Worm (Caenorhabditis elegans) whole organism, young adult: ENCODE measurements around the gene B0273.115.
A peak's percentile ranks its signal among the peaks of the same experiment; 100 is the strongest.
"Not testable (repeated sequence)": the region's sequence is repeated elsewhere in the genome, so short reads cannot be mapped to it uniquely, and the experiment has no call there.

Experiments used
- B0035.1 ChIP-seq: sonication (generic microtip); optimal IDR thresholded peaks from 2 replicates; lab custom pipeline; 2016; ENCODE audit warnings: missing genetic modification characterization, mild to moderate bottlenecking, missing compliant biosample characterization, missing genotype, missing genetic modification reagents
- F23B12.7 ChIP-seq: sonication (generic microtip); optimal IDR thresholded peaks from 2 replicates; lab custom pipeline; 2017; ENCODE audit warnings: missing genetic modification characterization, mild to moderate bottlenecking, missing compliant biosample characterization, antibody characterized with exemption, moderate library complexity; ENCODE audit not compliant: insufficient read depth
- F39B2.1 ChIP-seq: fragments of 200-800 bp; sonication (Bioruptor generic); IDR thresholded peaks from 2 replicates; pipeline ENCODE4 v1.3.6; 2022; ENCODE audit warnings: missing genetic modification reagents, missing genetic modification characterization, missing compliant biosample characterization
- F55B11.4 ChIP-seq: sonication (generic microtip); optimal IDR thresholded peaks from 2 replicates; lab custom pipeline; 2016; ENCODE audit warnings: missing compliant biosample characterization, missing genetic modification characterization, borderline replicate concordance; ENCODE audit not compliant: insufficient read depth
- F57C9.4 ChIP-seq: sonication (generic microtip); optimal IDR thresholded peaks from 2 replicates; lab custom pipeline; 2017; ENCODE audit warnings: mild to moderate bottlenecking, missing genetic modification characterization, missing compliant biosample characterization
- K11D2.4 ChIP-seq: fragments of 200-800 bp; sonication (Bioruptor generic); IDR thresholded peaks from 2 replicates; pipeline ENCODE4 v1.3.6; 2022; ENCODE audit warnings: missing genetic modification reagents, missing genetic modification characterization, missing compliant biosample characterization
- T26A5.8 ChIP-seq: sonication (generic microtip); optimal IDR thresholded peaks from 2 replicates; lab custom pipeline; 2016; ENCODE audit warnings: missing genetic modification characterization, missing compliant biosample characterization
- Y53G8AR.9 ChIP-seq: fragments of 200-800 bp; sonication (Bioruptor generic); conservative IDR thresholded peaks from 2 replicates; pipeline ENCODE4 v1.3.6; 2022; ENCODE audit warnings: missing genetic modification reagents, missing genetic modification characterization, missing compliant biosample characterization
- Y56A3A.18 ChIP-seq: fragments of 200-800 bp; sonication (Bioruptor generic); IDR thresholded peaks from 2 replicates; pipeline ENCODE4 v1.3.6; 2022; ENCODE audit warnings: missing genetic modification reagents, missing genetic modification characterization, missing compliant biosample characterization
- Y79H2A.3 ChIP-seq: fragments of 200-800 bp; sonication (Bioruptor generic); conservative IDR thresholded peaks from 2 replicates; pipeline ENCODE4 v1.3.6; 2022; ENCODE audit warnings: missing genetic modification reagents, missing genetic modification characterization, missing compliant biosample characterization
- atf-7 ChIP-seq: sonication (generic microtip); optimal IDR thresholded peaks from 2 replicates; lab custom pipeline; 2017; ENCODE audit warnings: mild to moderate bottlenecking, missing genetic modification characterization, missing compliant biosample characterization
- attf-3 ChIP-seq: fragments of 200-800 bp; sonication (Bioruptor generic); conservative IDR thresholded peaks from 2 replicates; pipeline ENCODE4 v1.3.6; 2022; ENCODE audit warnings: missing genetic modification reagents, missing genetic modification characterization, missing compliant biosample characterization
- ccch-3 ChIP-seq: fragments of 200-800 bp; sonication (Bioruptor generic); optimal IDR thresholded peaks from 2 replicates; lab custom pipeline; 2018; ENCODE audit warnings: mild to moderate bottlenecking, missing genetic modification characterization, missing compliant biosample characterization
- cebp-1 ChIP-seq, 2 experiments: fragments of 200-800 bp in 1 of 2; sonication (Bioruptor generic) in 1 of 2; sonication (generic microtip) in 1 of 2; IDR thresholded peaks in 1 of 2; optimal IDR thresholded peaks in 1 of 2; 2 replicates each; pipeline versions ENCODE4 v1.3.6 to Lab custom; 2017 to 2022; ENCODE audit warnings: missing compliant biosample characterization in 2 of 2, missing genetic modification characterization in 2 of 2, mild to moderate bottlenecking in 1 of 2, missing genetic modification reagents in 1 of 2, moderate library complexity in 1 of 2
- ceh-79 ChIP-seq: sonication (generic microtip); optimal IDR thresholded peaks from 2 replicates; lab custom pipeline; 2017; ENCODE audit warnings: mild to moderate bottlenecking, missing genetic modification characterization, missing compliant biosample characterization
- ceh-91 ChIP-seq: fragments of 200-800 bp; sonication (Bioruptor generic); IDR thresholded peaks from 2 replicates; pipeline ENCODE4 v1.3.6; 2022; ENCODE audit warnings: missing genetic modification reagents, missing genetic modification characterization, missing compliant biosample characterization
- chd-7 ChIP-seq: sonication (generic microtip); optimal IDR thresholded peaks from 2 replicates; lab custom pipeline; 2016; ENCODE audit warnings: mild to moderate bottlenecking, missing genetic modification characterization, moderate library complexity, missing compliant biosample characterization
- dpff-1 ChIP-seq: sonication (generic microtip); optimal IDR thresholded peaks from 2 replicates; lab custom pipeline; 2017; ENCODE audit warnings: mild to moderate bottlenecking, missing genetic modification characterization, missing compliant biosample characterization
- dpl-1 ChIP-seq: fragments of 150-350 bp; optimal IDR thresholded peaks from 2 replicates; lab custom pipeline; 2014; ENCODE audit warnings: missing biosample characterization, missing genetic modification reagents, missing genetic modification characterization
- egl-44 ChIP-seq: fragments of 200-800 bp; sonication (Bioruptor generic); IDR thresholded peaks from 2 replicates; pipeline ENCODE4 v1.3.6; 2022; ENCODE audit warnings: missing genetic modification reagents, missing genetic modification characterization, missing compliant biosample characterization
- ekl-4 ChIP-seq: fragments of 200-800 bp; sonication (Bioruptor generic); IDR thresholded peaks from 2 replicates; pipeline ENCODE4 v1.3.6; 2022; ENCODE audit warnings: missing genetic modification reagents, missing genetic modification characterization, missing compliant biosample characterization
- gei-17 ChIP-seq: fragments of 200-800 bp; sonication (Bioruptor generic); optimal IDR thresholded peaks from 2 replicates; lab custom pipeline; 2018; ENCODE audit warnings: mild to moderate bottlenecking, missing genetic modification characterization, missing compliant biosample characterization
- him-1 ChIP-seq: sonication (generic microtip); optimal IDR thresholded peaks from 2 replicates; lab custom pipeline; 2016; ENCODE audit warnings: missing genotype, missing genetic modification reagents, missing genetic modification characterization, missing compliant biosample characterization
- hlh-12 ChIP-seq: sonication (generic microtip); optimal IDR thresholded peaks from 2 replicates; lab custom pipeline; 2016; ENCODE audit warnings: missing genetic modification characterization, missing compliant biosample characterization
- hlh-26 ChIP-seq: fragments of 200-800 bp; sonication (Bioruptor generic); conservative IDR thresholded peaks from 2 replicates; pipeline ENCODE4 v1.3.6; 2022; ENCODE audit warnings: missing genetic modification reagents, missing genetic modification characterization, missing compliant biosample characterization
- hmg-20 ChIP-seq: fragments of 200-800 bp; sonication (Bioruptor generic); IDR thresholded peaks from 2 replicates; pipeline ENCODE4 v1.3.6; 2022; ENCODE audit warnings: missing genetic modification reagents, missing genetic modification characterization, missing compliant biosample characterization
- hrde-1 ChIP-seq: sonication (generic microtip); optimal IDR thresholded peaks from 2 replicates; lab custom pipeline; 2016; ENCODE audit warnings: missing genetic modification characterization, mild to moderate bottlenecking, missing compliant biosample characterization, moderate library complexity, missing genotype, missing genetic modification reagents, borderline replicate concordance
- lin-26 ChIP-seq: fragments of 200-800 bp; sonication (Bioruptor generic); IDR thresholded peaks from 2 replicates; pipeline ENCODE4 v1.3.6; 2022; ENCODE audit warnings: missing genetic modification reagents, missing genetic modification characterization, missing compliant biosample characterization
- lsy-27 ChIP-seq: sonication (generic microtip); optimal IDR thresholded peaks from 2 replicates; lab custom pipeline; 2017; ENCODE audit warnings: missing genetic modification characterization, mild to moderate bottlenecking, missing compliant biosample characterization, antibody characterized with exemption, missing genotype, borderline replicate concordance; ENCODE audit not compliant: insufficient read depth
- madf-3 ChIP-seq: fragments of 200-800 bp; sonication (Bioruptor generic); IDR thresholded peaks from 2 replicates; pipeline ENCODE4 v1.3.6; 2022; ENCODE audit warnings: missing genetic modification reagents, missing genetic modification characterization, missing compliant biosample characterization
- mxl-1 ChIP-seq: sonication (generic microtip); optimal IDR thresholded peaks from 2 replicates; lab custom pipeline; 2016; ENCODE audit warnings: missing genetic modification characterization, missing compliant biosample characterization
- nhr-120 ChIP-seq: fragments of 200-800 bp; sonication (Bioruptor generic); IDR thresholded peaks from 2 replicates; pipeline ENCODE4 v1.3.6; 2022; ENCODE audit warnings: missing genetic modification characterization, missing compliant biosample characterization
- nhr-80 ChIP-seq: sonication (generic microtip); optimal IDR thresholded peaks from 2 replicates; lab custom pipeline; 2016; ENCODE audit warnings: missing genetic modification characterization, missing compliant biosample characterization
- snpc-1.1 ChIP-seq: sonication (generic microtip); optimal IDR thresholded peaks from 2 replicates; lab custom pipeline; 2017; ENCODE audit warnings: missing genetic modification characterization, mild to moderate bottlenecking, missing compliant biosample characterization, antibody characterized with exemption, moderate library complexity, missing genotype, missing genetic modification reagents; ENCODE audit not compliant: insufficient read depth
- snpc-1.3 ChIP-seq: sonication (generic microtip); optimal IDR thresholded peaks from 2 replicates; lab custom pipeline; 2017; ENCODE audit warnings: missing genetic modification characterization, mild to moderate bottlenecking, missing compliant biosample characterization, antibody characterized with exemption, moderate library complexity, missing genotype, missing genetic modification reagents; ENCODE audit not compliant: insufficient read depth
- snpc-4 ChIP-seq, 5 experiments: fragments of 150-350 bp in 1 of 5; sonication (generic microtip) in 4 of 5; optimal IDR thresholded peaks; 2 replicates each; lab custom pipeline; 2014 to 2018; ENCODE audit warnings: missing genetic modification characterization in 5 of 5, missing biosample characterization in 3 of 5, antibody characterized with exemption in 2 of 5, mild to moderate bottlenecking in 2 of 5, missing compliant biosample characterization in 2 of 5, missing genotype in 2 of 5, moderate library complexity in 2 of 5, missing genetic modification reagents in 1 of 5
- tbx-9 ChIP-seq: sonication (generic microtip); optimal IDR thresholded peaks from 2 replicates; lab custom pipeline; 2016; ENCODE audit warnings: borderline replicate concordance, missing genetic modification characterization, inconsistent platforms, missing compliant biosample characterization
- unc-130 ChIP-seq: sonication (generic microtip); optimal IDR thresholded peaks from 2 replicates; lab custom pipeline; 2016; ENCODE audit warnings: missing genetic modification reagents, missing genetic modification characterization, missing compliant biosample characterization
- unc-62 ChIP-seq: fragments of 150-350 bp; optimal IDR thresholded peaks from 2 replicates; lab custom pipeline; 2014; ENCODE audit warnings: missing biosample characterization, missing genetic modification reagents, missing genetic modification characterization
- zfh-2 ChIP-seq: fragments of 200-800 bp; sonication (Bioruptor generic); conservative IDR thresholded peaks from 2 replicates; pipeline ENCODE4 v1.3.6; 2022; ENCODE audit warnings: missing genetic modification reagents, missing genetic modification characterization, missing compliant biosample characterization
- ztf-26 ChIP-seq: sonication (generic microtip); optimal IDR thresholded peaks from 2 replicates; lab custom pipeline; 2017; ENCODE audit warnings: missing genetic modification characterization, missing compliant biosample characterization
- ztf-28 ChIP-seq: fragments of 200-800 bp; sonication (Bioruptor generic); IDR thresholded peaks from 2 replicates; pipeline ENCODE4 v1.3.6; 2022; ENCODE audit warnings: missing genetic modification reagents, missing genetic modification characterization, missing compliant biosample characterization
- ztf-3 ChIP-seq: fragments of 200-800 bp; sonication (Bioruptor generic); optimal IDR thresholded peaks from 2 replicates; lab custom pipeline; 2018; ENCODE audit warnings: mild to moderate bottlenecking, missing genetic modification characterization, missing compliant biosample characterization

The B0273.115 gene

DNA sequence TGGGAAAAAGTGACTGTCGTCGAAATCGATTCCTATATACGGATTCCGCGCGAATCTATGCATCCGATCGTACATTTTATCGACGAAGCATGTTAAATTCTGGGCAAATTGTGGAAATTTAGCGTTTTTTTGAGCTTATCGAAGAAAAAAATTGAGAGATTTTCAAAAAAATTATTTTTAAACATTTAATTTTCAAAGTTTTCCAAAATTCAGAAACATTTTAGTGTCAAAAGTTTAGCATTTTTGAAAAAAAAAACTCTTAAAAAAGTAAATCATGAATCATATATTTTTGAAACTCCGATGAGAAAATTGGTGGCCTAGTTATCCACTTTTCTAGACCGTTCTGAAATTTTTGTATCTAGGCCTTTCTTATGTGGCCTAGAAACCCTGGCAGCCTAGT is at the start of gene B0273.115:
B0273.115 (minus strand) TSS at position 101 of the 400 bp plus-strand sequence.
- not testable (repeated sequence) for TF ChIP-seq mxl-1 (tag; lab: Kevin White, UChicago); tbx-9 (tag; lab: Kevin White, UChicago); F39B2.1

DNA sequence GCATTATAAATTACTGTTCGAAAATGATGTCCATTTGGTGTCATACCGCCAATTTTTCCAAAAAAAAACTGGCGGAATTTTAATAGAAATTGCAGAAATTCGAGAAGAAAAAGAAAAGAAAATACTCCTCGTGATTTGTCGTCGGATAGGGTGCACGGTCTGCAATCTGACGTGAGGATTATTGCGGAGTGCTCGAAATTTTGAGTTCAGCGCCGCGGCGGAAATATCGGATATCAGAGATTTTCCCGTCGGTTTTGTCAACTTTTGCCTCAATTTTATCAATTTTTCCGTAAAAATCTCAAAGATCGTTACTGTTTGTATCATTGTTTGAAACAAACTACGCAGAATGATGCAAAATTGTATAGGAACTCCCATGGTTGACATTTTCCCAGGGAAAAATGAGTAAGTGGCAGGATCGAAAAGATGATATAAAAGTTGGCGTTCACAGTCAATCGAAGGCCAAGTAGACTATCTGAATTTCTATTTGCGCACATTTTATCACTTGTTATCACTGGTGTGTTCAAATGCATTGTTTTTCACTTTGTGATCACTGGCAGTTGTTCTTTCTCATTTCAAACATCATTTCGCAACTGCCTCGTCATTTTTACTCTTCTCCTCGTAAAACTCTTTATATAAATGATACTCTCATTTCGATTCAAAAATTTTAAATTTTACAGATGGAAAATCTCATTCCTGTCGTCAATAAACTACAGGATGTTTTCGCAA is 47.0 kb upstream of the B0273.115 start, which contains the start of the genes fem-1 and drp-1:
fem-1 (minus strand) TSS at position 150 of the 726 bp plus-strand sequence.
drp-1 (plus strand) TSS at position 676 of the 726 bp plus-strand sequence.
- TF ChIP-seq gei-17 (GFP tag; lab: Kevin White, UChicago): no peak
- no peak for TF ChIP-seq zfh-2 (GFP tag; lab: Robert Waterston, UW)
- no peak for TF ChIP-seq dpff-1 (tag; lab: Kevin White, UChicago)
- peak; percentile 55 for TF ChIP-seq F23B12.7 (tag; lab: Kevin White, UChicago)
- TF ChIP-seq ceh-79: no peak
- no peak for TF ChIP-seq F57C9.4
- TF ChIP-seq atf-7 (tag; lab: Kevin White, UChicago): no peak
- TF ChIP-seq ztf-28: no peak
- TF ChIP-seq K11D2.4 (GFP tag; lab: Robert Waterston, UW): no peak
- no peak for TF ChIP-seq egl-44 (GFP tag; lab: Robert Waterston, UW)
- no peak for TF ChIP-seq hlh-12 (tag; lab: Kevin White, UChicago)
- no peak for TF ChIP-seq Y56A3A.18 (GFP tag; lab: Robert Waterston, UW)
- TF ChIP-seq lin-26 (GFP tag; lab: Robert Waterston, UW): no peak
- TF ChIP-seq T26A5.8 (tag; lab: Kevin White, UChicago): no peak
- TF ChIP-seq madf-3: no peak
- TF ChIP-seq snpc-1.1 (tag; lab: Kevin White, UChicago): no peak
- no peak for TF ChIP-seq attf-3 (GFP tag; lab: Robert Waterston, UW)
- TF ChIP-seq Y53G8AR.9 (GFP tag; lab: Robert Waterston, UW): no peak
- no peak for TF ChIP-seq snpc-4 (GFP tag; optimal IDR thresholded peaks at IDR 0.05; lab: Kevin White, UChicago)
- peak in 2 of 4 experiments; percentile 7 to 60 for TF ChIP-seq snpc-4 (tag; optimal IDR thresholded peaks at IDR 0.05; lab: Kevin White, UChicago)
- no peak for TF ChIP-seq nhr-80 (tag; lab: Kevin White, UChicago)
- TF ChIP-seq ceh-91 (GFP tag; lab: Robert Waterston, UW): 0 out of 2 replicates have a peak, but pooled peaks have one; percentile 12
- no peak for TF ChIP-seq hlh-26 (GFP tag; lab: Robert Waterston, UW)
- TF ChIP-seq cebp-1 (GFP tag; IDR thresholded peaks at IDR 0.05; lab: Robert Waterston, UW): no peak
- TF ChIP-seq cebp-1 (tag; optimal IDR thresholded peaks at IDR 0.05; lab: Kevin White, UChicago): peak; percentile 44
- TF ChIP-seq hrde-1: no peak
- TF ChIP-seq unc-62 (GFP tag; lab: Kevin White, UChicago): no peak
- TF ChIP-seq ztf-3 (GFP tag; lab: Kevin White, UChicago): no peak
- TF ChIP-seq ekl-4 (GFP tag; lab: Robert Waterston, UW): no peak
- no peak for TF ChIP-seq him-1 (tag; lab: Kevin White, UChicago)
- no peak for TF ChIP-seq dpl-1 (GFP tag; lab: Kevin White, UChicago)
- no peak for TF ChIP-seq F55B11.4 (tag; lab: Kevin White, UChicago)
- TF ChIP-seq mxl-1 (tag; lab: Kevin White, UChicago): no peak
- TF ChIP-seq lsy-27 (tag; lab: Kevin White, UChicago): no peak
- TF ChIP-seq Y79H2A.3 (GFP tag; lab: Robert Waterston, UW): no peak
- no peak for TF ChIP-seq B0035.1 (tag; lab: Kevin White, UChicago)
- peak; percentile 1 for TF ChIP-seq snpc-1.3 (tag; lab: Kevin White, UChicago)
- no peak for TF ChIP-seq ccch-3 (GFP tag; lab: Kevin White, UChicago)
- TF ChIP-seq ztf-26 (tag; lab: Kevin White, UChicago): no peak
- no peak for TF ChIP-seq nhr-120 (GFP tag; lab: Robert Waterston, UW)
- TF ChIP-seq chd-7: no peak
- no peak for TF ChIP-seq hmg-20 (GFP tag; lab: Robert Waterston, UW)
- no peak for TF ChIP-seq unc-130
- no peak for TF ChIP-seq F39B2.1
